Worm (Caenorhabditis elegans) whole organism, mixed stage, embryonic: ENCODE data around the gene rict-1.
"Not testable (repeated sequence)": the region's sequence is repeated elsewhere in the genome, so short reads cannot be mapped to it uniquely, and the experiment has no call there.

Experiments
- ces-1 ChIP-seq: fragments of 150-350 bp; optimal IDR thresholded peaks from 2 replicates; lab custom pipeline; 2014; ENCODE audit warnings: missing biosample characterization, missing genetic modification reagents, missing genetic modification characterization
- lsy-2 ChIP-seq: fragments of 150-350 bp; optimal IDR thresholded peaks from 2 replicates; lab custom pipeline; 2014; ENCODE audit warnings: missing biosample characterization, missing genetic modification characterization
- mab-5 ChIP-seq: fragments of 150-350 bp; optimal IDR thresholded peaks from 2 replicates; lab custom pipeline; 2014; ENCODE audit warnings: missing biosample characterization, missing genetic modification characterization
- nhr-237 ChIP-seq: fragments of 150-350 bp; optimal IDR thresholded peaks from 2 replicates; lab custom pipeline; 2014; ENCODE audit warnings: missing biosample characterization, missing genetic modification characterization
- pha-4 ChIP-seq: fragments of 150-350 bp; optimal IDR thresholded peaks from 2 replicates; lab custom pipeline; 2018; ENCODE audit warnings: missing biosample characterization, missing genetic modification reagents, missing genetic modification characterization
- ztf-11 ChIP-seq: fragments of 150-350 bp; optimal IDR thresholded peaks from 2 replicates; lab custom pipeline; 2014; ENCODE audit warnings: missing biosample characterization, missing genetic modification characterization

ce11 chrII:13080607-13081006 is 36.0 kb downstream of the rict-1 start, which contains the start of gene Y81G3A.2:
- not testable (repeated sequence) for TF ChIP-seq mab-5 (tag; lab: Kevin White, UChicago); pha-4 (tag; lab: Kevin White, UChicago); ztf-11 (tag; lab: Kevin White, UChicago); ces-1 (GFP tag; lab: Kevin White, UChicago); lsy-2 (tag; lab: Kevin White, UChicago); nhr-237
